Worm (Caenorhabditis elegans): Measurements from ENCODE around the gene srpa-68.

- TF ChIP-seq nhr-12 (tag; optimal IDR thresholded peaks at IDR 0.05): no peak
- no peak for TF ChIP-seq unc-39 (tag; optimal IDR thresholded peaks at IDR 0.05)
- TF ChIP-seq snpc-4 (tag; optimal IDR thresholded peaks at IDR 0.05): no peak
- TF ChIP-seq lsy-2 (tag; optimal IDR thresholded peaks at IDR 0.05): no peak
- TF ChIP-seq elt-3 (tag; optimal IDR thresholded peaks at IDR 0.05): no peak
- no peak for TF ChIP-seq nhr-237 (tag; optimal IDR thresholded peaks at IDR 0.05)
- TF ChIP-seq lin-13 (tag; optimal IDR thresholded peaks at IDR 0.05): no peak
- no peak for TF ChIP-seq unc-62 (GFP tag; optimal IDR thresholded peaks at IDR 0.05)
- TF ChIP-seq ceh-43 (GFP tag; optimal IDR thresholded peaks at IDR 0.05): no peak
- no peak for TF ChIP-seq cnd-1 (tag; optimal IDR thresholded peaks at IDR 0.05)
These were observed 24.6 kb upstream of the srpa-68 start for ce11 chrV:12316076-12316475.

All from whole organism, mixed stage, embryonic.